Worm (Caenorhabditis elegans) whole organism, young adult: ENCODE results near the gene F31E3.2.
A peak's percentile ranks its signal among the peaks of the same experiment; 100 is the strongest.

Source experiments
- B0336.3 ChIP-seq: fragments of 200-800 bp; sonication (Bioruptor generic); IDR thresholded peaks from 2 replicates; pipeline ENCODE4 v1.3.6; 2022; ENCODE audit warnings: missing genetic modification characterization, missing compliant biosample characterization
- F10E7.11 ChIP-seq: sonication (generic microtip); optimal IDR thresholded peaks from 2 replicates; lab custom pipeline; 2017; ENCODE audit warnings: mild to moderate bottlenecking, missing genetic modification characterization, moderate library complexity, missing compliant biosample characterization
- F39B2.1 ChIP-seq: fragments of 200-800 bp; sonication (Bioruptor generic); IDR thresholded peaks from 2 replicates; pipeline ENCODE4 v1.3.6; 2022; ENCODE audit warnings: missing genetic modification reagents, missing genetic modification characterization, missing compliant biosample characterization
- F49E8.2 ChIP-seq: sonication (generic microtip); optimal IDR thresholded peaks from 3 replicates; lab custom pipeline; 2017; ENCODE audit warnings: missing genetic modification characterization, mild to moderate bottlenecking, missing compliant biosample characterization, antibody characterized with exemption, moderate library complexity; ENCODE audit not compliant: insufficient read depth
- F57A8.1 ChIP-seq: fragments of 200-800 bp; sonication (Bioruptor generic); optimal IDR thresholded peaks from 2 replicates; lab custom pipeline; 2018; ENCODE audit warnings: mild to moderate bottlenecking, missing genetic modification characterization, moderate library complexity, missing compliant biosample characterization
- K12H6.12 ChIP-seq: fragments of 200-800 bp; sonication (Bioruptor generic); optimal IDR thresholded peaks from 2 replicates; lab custom pipeline; 2018; ENCODE audit warnings: mild to moderate bottlenecking, missing genetic modification characterization, missing compliant biosample characterization
- T07F8.4 ChIP-seq: sonication (generic microtip); optimal IDR thresholded peaks from 2 replicates; lab custom pipeline; 2016; ENCODE audit warnings: mild to moderate bottlenecking, missing genetic modification characterization, moderate library complexity, missing compliant biosample characterization
- Y53F4B.3 ChIP-seq: fragments of 200-800 bp; sonication (Bioruptor generic); IDR thresholded peaks from 2 replicates; pipeline ENCODE4 v1.3.6; 2022; ENCODE audit warnings: missing genetic modification reagents, missing genetic modification characterization, missing compliant biosample characterization
- Y53G8AR.9 ChIP-seq: fragments of 200-800 bp; sonication (Bioruptor generic); conservative IDR thresholded peaks from 2 replicates; pipeline ENCODE4 v1.3.6; 2022; ENCODE audit warnings: missing genetic modification reagents, missing genetic modification characterization, missing compliant biosample characterization
- ZK185.1 ChIP-seq: sonication (generic microtip); optimal IDR thresholded peaks from 2 replicates; lab custom pipeline; 2016; ENCODE audit warnings: mild to moderate bottlenecking, missing genetic modification characterization, missing compliant biosample characterization; ENCODE audit not compliant: poor library complexity, severe bottlenecking
- aptf-3 ChIP-seq: fragments of 200-800 bp; sonication (Bioruptor generic); IDR thresholded peaks from 2 replicates; pipeline ENCODE4 v1.3.6; 2022; ENCODE audit warnings: missing genetic modification characterization, missing compliant biosample characterization
- atf-7 ChIP-seq: sonication (generic microtip); optimal IDR thresholded peaks from 2 replicates; lab custom pipeline; 2017; ENCODE audit warnings: mild to moderate bottlenecking, missing genetic modification characterization, missing compliant biosample characterization
- athp-1 ChIP-seq: sonication (generic microtip); optimal IDR thresholded peaks from 2 replicates; lab custom pipeline; 2017; ENCODE audit warnings: mild to moderate bottlenecking, missing genetic modification characterization, missing compliant biosample characterization
- cebp-1 ChIP-seq, 2 experiments: fragments of 200-800 bp in 1 of 2; sonication (Bioruptor generic) in 1 of 2; sonication (generic microtip) in 1 of 2; IDR thresholded peaks in 1 of 2; optimal IDR thresholded peaks in 1 of 2; 2 replicates each; pipeline versions ENCODE4 v1.3.6 to Lab custom; 2017 to 2022; ENCODE audit warnings: missing compliant biosample characterization in 2 of 2, missing genetic modification characterization in 2 of 2, mild to moderate bottlenecking in 1 of 2, missing genetic modification reagents in 1 of 2, moderate library complexity in 1 of 2
- ceh-40 ChIP-seq: fragments of 200-800 bp; sonication (Bioruptor generic); IDR thresholded peaks from 2 replicates; pipeline ENCODE4 v1.3.6; 2022; ENCODE audit warnings: missing genetic modification characterization, missing compliant biosample characterization
- ceh-91 ChIP-seq: fragments of 200-800 bp; sonication (Bioruptor generic); IDR thresholded peaks from 2 replicates; pipeline ENCODE4 v1.3.6; 2022; ENCODE audit warnings: missing genetic modification reagents, missing genetic modification characterization, missing compliant biosample characterization
- die-1 ChIP-seq: sonication (generic microtip); optimal IDR thresholded peaks from 2 replicates; lab custom pipeline; 2016; ENCODE audit warnings: missing genotype, mild to moderate bottlenecking, missing genetic modification characterization, missing compliant biosample characterization
- dpff-1 ChIP-seq: sonication (generic microtip); optimal IDR thresholded peaks from 2 replicates; lab custom pipeline; 2017; ENCODE audit warnings: mild to moderate bottlenecking, missing genetic modification characterization, missing compliant biosample characterization
- egl-18 ChIP-seq: fragments of 200-800 bp; sonication (Bioruptor generic); IDR thresholded peaks from 2 replicates; pipeline ENCODE4 v1.3.6; 2022; ENCODE audit warnings: missing genetic modification reagents, missing genetic modification characterization, missing compliant biosample characterization
- egrh-3 ChIP-seq: fragments of 200-800 bp; sonication (Bioruptor generic); IDR thresholded peaks from 2 replicates; pipeline ENCODE4 v1.3.6; 2022; ENCODE audit warnings: missing genetic modification reagents, missing genetic modification characterization, missing compliant biosample characterization
- gei-17 ChIP-seq: fragments of 200-800 bp; sonication (Bioruptor generic); optimal IDR thresholded peaks from 2 replicates; lab custom pipeline; 2018; ENCODE audit warnings: mild to moderate bottlenecking, missing genetic modification characterization, missing compliant biosample characterization
- hsf-1 ChIP-seq: fragments of 200-800 bp; sonication (Bioruptor generic); IDR thresholded peaks from 2 replicates; pipeline ENCODE4 v1.3.6; 2022; ENCODE audit warnings: missing genetic modification reagents, missing genetic modification characterization, missing compliant biosample characterization
- let-526 ChIP-seq: fragments of 200-800 bp; sonication (Bioruptor generic); IDR thresholded peaks from 2 replicates; pipeline ENCODE4 v1.3.6; 2022; ENCODE audit warnings: missing genetic modification reagents, missing genetic modification characterization, missing compliant biosample characterization
- lin-35 ChIP-seq, 3 experiments: fragments of 150-350 bp in 2 of 3; sonication (generic microtip) in 1 of 3; optimal IDR thresholded peaks; 2 replicates each; lab custom pipeline; 2014 to 2018; ENCODE audit warnings: missing biosample characterization in 3 of 3, missing genetic modification characterization in 3 of 3, missing genetic modification reagents in 3 of 3
- lin-54 ChIP-seq: fragments of 200-800 bp; sonication (Bioruptor generic); optimal IDR thresholded peaks from 2 replicates; lab custom pipeline; 2018; ENCODE audit warnings: mild to moderate bottlenecking, missing genetic modification characterization, missing compliant biosample characterization
- lir-1 ChIP-seq: fragments of 200-800 bp; sonication (Bioruptor generic); conservative IDR thresholded peaks from 2 replicates; pipeline ENCODE4 v1.3.6; 2022; ENCODE audit warnings: missing genetic modification reagents, missing genetic modification characterization, missing compliant biosample characterization
- lsl-1 ChIP-seq: fragments of 200-800 bp; sonication (Bioruptor generic); optimal IDR thresholded peaks from 2 replicates; lab custom pipeline; 2018; ENCODE audit warnings: mild to moderate bottlenecking, missing genetic modification characterization, moderate library complexity, missing compliant biosample characterization
- lsy-27 ChIP-seq: sonication (generic microtip); optimal IDR thresholded peaks from 2 replicates; lab custom pipeline; 2017; ENCODE audit warnings: missing genetic modification characterization, mild to moderate bottlenecking, missing compliant biosample characterization, antibody characterized with exemption, missing genotype, borderline replicate concordance; ENCODE audit not compliant: insufficient read depth
- madf-10 ChIP-seq: sonication (generic microtip); optimal IDR thresholded peaks from 2 replicates; lab custom pipeline; 2016; ENCODE audit warnings: mild to moderate bottlenecking, missing genetic modification characterization, missing compliant biosample characterization
- madf-6 ChIP-seq: fragments of 200-800 bp; sonication (Bioruptor generic); IDR thresholded peaks from 2 replicates; pipeline ENCODE4 v1.3.6; 2022; ENCODE audit warnings: missing genetic modification reagents, missing genetic modification characterization, missing compliant biosample characterization
- madf-8 ChIP-seq: fragments of 200-800 bp; sonication (Bioruptor generic); conservative IDR thresholded peaks from 2 replicates; pipeline ENCODE4 v1.3.6; 2022; ENCODE audit warnings: missing genetic modification reagents, missing genetic modification characterization, missing compliant biosample characterization
- mcd-1 ChIP-seq: fragments of 200-800 bp; sonication (Bioruptor generic); IDR thresholded peaks from 2 replicates; pipeline ENCODE4 v1.3.6; 2022; ENCODE audit warnings: missing genetic modification reagents, missing genetic modification characterization, missing compliant biosample characterization
- mel-28 ChIP-seq: sonication (generic microtip); optimal IDR thresholded peaks from 2 replicates; lab custom pipeline; 2016; ENCODE audit warnings: borderline replicate concordance, mild to moderate bottlenecking, missing genetic modification characterization, missing compliant biosample characterization
- nfya-2 ChIP-seq: fragments of 200-800 bp; sonication (Bioruptor generic); IDR thresholded peaks from 2 replicates; pipeline ENCODE4 v1.3.6; 2022; ENCODE audit warnings: missing genetic modification reagents, missing genetic modification characterization, missing compliant biosample characterization
- nhr-27 ChIP-seq: fragments of 200-800 bp; sonication (Bioruptor generic); optimal IDR thresholded peaks from 2 replicates; lab custom pipeline; 2018; ENCODE audit warnings: mild to moderate bottlenecking, missing genetic modification characterization, moderate library complexity, missing compliant biosample characterization
- rpc-1 ChIP-seq, 2 experiments: fragments of 150-350 bp in 1 of 2; sonication (generic microtip) in 1 of 2; optimal IDR thresholded peaks; 2 replicates each; lab custom pipeline; 2014 to 2018; ENCODE audit warnings: missing biosample characterization in 1 of 2, missing genetic modification characterization in 1 of 2, missing genetic modification reagents in 1 of 2, missing genotype in 1 of 2
- snpc-1.1 ChIP-seq: sonication (generic microtip); optimal IDR thresholded peaks from 2 replicates; lab custom pipeline; 2017; ENCODE audit warnings: missing genetic modification characterization, mild to moderate bottlenecking, missing compliant biosample characterization, antibody characterized with exemption, moderate library complexity, missing genotype, missing genetic modification reagents; ENCODE audit not compliant: insufficient read depth
- snpc-1.3 ChIP-seq: sonication (generic microtip); optimal IDR thresholded peaks from 2 replicates; lab custom pipeline; 2017; ENCODE audit warnings: missing genetic modification characterization, mild to moderate bottlenecking, missing compliant biosample characterization, antibody characterized with exemption, moderate library complexity, missing genotype, missing genetic modification reagents; ENCODE audit not compliant: insufficient read depth
- snpc-3.4 ChIP-seq: sonication (generic microtip); optimal IDR thresholded peaks from 2 replicates; lab custom pipeline; 2017; ENCODE audit warnings: missing genetic modification characterization, mild to moderate bottlenecking, missing compliant biosample characterization, antibody characterized with exemption, moderate library complexity, missing genotype, missing genetic modification reagents
- snpc-4 ChIP-seq, 5 experiments: fragments of 150-350 bp in 1 of 5; sonication (generic microtip) in 4 of 5; optimal IDR thresholded peaks; 2 replicates each; lab custom pipeline; 2014 to 2018; ENCODE audit warnings: missing genetic modification characterization in 5 of 5, missing biosample characterization in 3 of 5, antibody characterized with exemption in 2 of 5, mild to moderate bottlenecking in 2 of 5, missing compliant biosample characterization in 2 of 5, missing genotype in 2 of 5, moderate library complexity in 2 of 5, missing genetic modification reagents in 1 of 5
- somi-1 ChIP-seq: fragments of 200-800 bp; sonication (Bioruptor generic); optimal IDR thresholded peaks from 2 replicates; lab custom pipeline; 2018; ENCODE audit warnings: mild to moderate bottlenecking, missing genetic modification characterization, missing compliant biosample characterization
- tbp1 ChIP-seq: fragments of 200-800 bp; sonication (Bioruptor generic); optimal IDR thresholded peaks from 2 replicates; lab custom pipeline; 2018; ENCODE audit warnings: mild to moderate bottlenecking, missing genetic modification characterization, missing compliant biosample characterization
- tlf-1 ChIP-seq: fragments of 200-800 bp; sonication (Bioruptor generic); optimal IDR thresholded peaks from 2 replicates; lab custom pipeline; 2018; ENCODE audit warnings: mild to moderate bottlenecking, missing genetic modification characterization, missing compliant biosample characterization
- unc-130 ChIP-seq: sonication (generic microtip); optimal IDR thresholded peaks from 2 replicates; lab custom pipeline; 2016; ENCODE audit warnings: missing genetic modification reagents, missing genetic modification characterization, missing compliant biosample characterization
- ztf-18 ChIP-seq: sonication (generic microtip); optimal IDR thresholded peaks from 2 replicates; lab custom pipeline; 2016; ENCODE audit warnings: missing genotype, mild to moderate bottlenecking, missing genetic modification characterization, missing compliant biosample characterization
- ztf-28 ChIP-seq: fragments of 200-800 bp; sonication (Bioruptor generic); IDR thresholded peaks from 2 replicates; pipeline ENCODE4 v1.3.6; 2022; ENCODE audit warnings: missing genetic modification reagents, missing genetic modification characterization, missing compliant biosample characterization

Gene F31E3.2

DNA sequence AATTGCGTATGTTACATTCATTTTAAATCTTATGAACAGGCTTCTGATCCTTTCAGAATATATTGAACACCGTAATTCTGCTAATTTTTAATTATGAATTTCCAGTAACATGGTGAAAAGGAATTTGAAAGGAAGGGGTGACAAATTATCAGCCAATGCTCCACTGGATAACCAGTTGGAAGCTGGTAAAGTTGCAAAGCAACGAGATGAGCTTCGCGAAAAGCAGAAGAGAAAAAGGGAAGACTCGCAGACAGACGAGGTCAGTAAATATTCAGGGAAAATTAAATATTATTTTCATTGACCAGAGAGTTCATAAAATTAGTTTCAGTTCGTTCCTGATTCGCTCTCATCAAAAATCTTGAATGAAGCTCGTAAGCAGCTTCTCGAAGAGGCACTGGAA, 41.9 kb upstream of the F31E3.2 start, which contains the start of gene byn-1:
byn-1 (plus strand) TSS at position 106 of the 400 bp plus-strand sequence.
- no peak for TF ChIP-seq cebp-1 (GFP tag; IDR thresholded peaks at IDR 0.05; lab: Robert Waterston, UW)
- peak; percentile 22 for TF ChIP-seq cebp-1 (tag; optimal IDR thresholded peaks at IDR 0.05; lab: Kevin White, UChicago)
- TF ChIP-seq gei-17 (GFP tag; lab: Kevin White, UChicago): no peak
- peak; percentile 69 for TF ChIP-seq hsf-1
- TF ChIP-seq K12H6.12 (tag; lab: Kevin White, UChicago): no peak
- peak; percentile 12 for TF ChIP-seq F49E8.2 (tag; lab: Kevin White, UChicago)
- no peak for TF ChIP-seq rpc-1 (optimal IDR thresholded peaks at IDR 0.05; lab: Kevin White, UChicago)
- no peak for TF ChIP-seq rpc-1 (tag; optimal IDR thresholded peaks at IDR 0.05; lab: Kevin White, UChicago)
- no peak for TF ChIP-seq mel-28 (tag; lab: Kevin White, UChicago)
- TF ChIP-seq Y53F4B.3: no peak
- peak; percentile 35 for TF ChIP-seq tlf-1 (GFP tag; lab: Kevin White, UChicago)
- no peak for TF ChIP-seq ztf-18 (tag; lab: Kevin White, UChicago)
- no peak for TF ChIP-seq ceh-91 (GFP tag; lab: Robert Waterston, UW)
- TF ChIP-seq snpc-1.3 (tag; lab: Kevin White, UChicago): peak; percentile 12
- TF ChIP-seq lin-35 (GFP tag; optimal IDR thresholded peaks at IDR 0.05; lab: Kevin White, UChicago): no peak
- TF ChIP-seq atf-7 (tag; lab: Kevin White, UChicago): peak; percentile 33
- no peak for TF ChIP-seq madf-8 (GFP tag; lab: Robert Waterston, UW)
- TF ChIP-seq aptf-3 (GFP tag; lab: Robert Waterston, UW): no peak
- TF ChIP-seq F39B2.1 (GFP tag; lab: Robert Waterston, UW): no peak
- no peak for TF ChIP-seq somi-1
- TF ChIP-seq lsl-1 (GFP tag; lab: Kevin White, UChicago): no peak
- TF ChIP-seq dpff-1 (tag; lab: Kevin White, UChicago): peak; percentile 25
- peak; percentile 32 for TF ChIP-seq snpc-3.4 (tag; lab: Kevin White, UChicago)
- no peak for TF ChIP-seq unc-130 (GFP tag; lab: Kevin White, UChicago)
- TF ChIP-seq snpc-1.1: peak; percentile 9
- peak; percentile 82 for TF ChIP-seq B0336.3 (GFP tag; lab: Robert Waterston, UW)
- TF ChIP-seq F57A8.1 (GFP tag; lab: Kevin White, UChicago): no peak
- TF ChIP-seq egrh-3 (GFP tag; lab: Robert Waterston, UW): no peak
- no peak for TF ChIP-seq tbp1 (GFP tag; lab: Kevin White, UChicago)
- no peak for TF ChIP-seq lsy-27
- TF ChIP-seq F10E7.11 (tag; lab: Kevin White, UChicago): no peak
- TF ChIP-seq ztf-28: no peak
- no peak for TF ChIP-seq nfya-2 (GFP tag; lab: Robert Waterston, UW)
- TF ChIP-seq ceh-40: no peak
- no peak for TF ChIP-seq die-1 (tag; lab: Kevin White, UChicago)
- TF ChIP-seq lir-1 (GFP tag; lab: Robert Waterston, UW): no peak
- no peak for TF ChIP-seq egl-18 (GFP tag; lab: Robert Waterston, UW)
- no peak for TF ChIP-seq ZK185.1 (tag; lab: Kevin White, UChicago)
- no peak for TF ChIP-seq snpc-4 (GFP tag; optimal IDR thresholded peaks at IDR 0.05; lab: Kevin White, UChicago)
- peak in 1 of 4 experiments; percentile 26 for TF ChIP-seq snpc-4 (tag; optimal IDR thresholded peaks at IDR 0.05; lab: Kevin White, UChicago)
- TF ChIP-seq lin-54: peak; percentile 24
- TF ChIP-seq nhr-27 (tag; lab: Kevin White, UChicago): no peak
- no peak for TF ChIP-seq madf-10 (tag; lab: Kevin White, UChicago)
- TF ChIP-seq athp-1 (tag; lab: Kevin White, UChicago): peak; percentile 32
- no peak for TF ChIP-seq T07F8.4
- peak; percentile 25; the same call in 1 of the 2 replicates for TF ChIP-seq mcd-1 (GFP tag; lab: Robert Waterston, UW)
- TF ChIP-seq Y53G8AR.9: 0 out of 2 replicates have a peak, but pooled peaks have one; percentile 50
- no peak for TF ChIP-seq let-526 (GFP tag; lab: Robert Waterston, UW)
- peak; percentile 56 for TF ChIP-seq madf-6
